Worm (Caenorhabditis elegans) whole organism, late embryonic: ENCODE data around the gene F37C4.4.

Experiments used
- K02D7.2 ChIP-seq: sonication (generic microtip); optimal IDR thresholded peaks from 2 replicates; lab custom pipeline; 2017; ENCODE audit warnings: mild to moderate bottlenecking, missing genetic modification characterization, missing compliant biosample characterization
- Y22D7AL.16 ChIP-seq: sonication (generic microtip); optimal IDR thresholded peaks from 2 replicates; lab custom pipeline; 2016; ENCODE audit warnings: missing genetic modification characterization, missing compliant biosample characterization
- ama-1 ChIP-seq: fragments of 150-350 bp; optimal IDR thresholded peaks from 2 replicates; lab custom pipeline; 2014
- ceh-14 ChIP-seq: sonication (generic microtip); optimal IDR thresholded peaks from 2 replicates; lab custom pipeline; 2016; ENCODE audit warnings: missing genotype, missing genetic modification characterization, missing compliant biosample characterization
- ceh-18 ChIP-seq: sonication (generic microtip); optimal IDR thresholded peaks from 2 replicates; lab custom pipeline; 2016; ENCODE audit warnings: missing genetic modification characterization, missing compliant biosample characterization
- ceh-19 ChIP-seq: fragments of 200-800 bp; sonication (Bioruptor generic); optimal IDR thresholded peaks from 2 replicates; lab custom pipeline; 2018; ENCODE audit warnings: mild to moderate bottlenecking, missing genetic modification characterization, missing compliant biosample characterization
- ceh-2 ChIP-seq: sonication (generic microtip); optimal IDR thresholded peaks from 2 replicates; lab custom pipeline; 2016; ENCODE audit warnings: missing genotype, missing genetic modification characterization, missing compliant biosample characterization
- ceh-24 ChIP-seq: sonication (generic microtip); optimal IDR thresholded peaks from 2 replicates; lab custom pipeline; 2016; ENCODE audit warnings: mild to moderate bottlenecking, missing genetic modification characterization, missing compliant biosample characterization
- ceh-31 ChIP-seq: sonication (generic microtip); optimal IDR thresholded peaks from 2 replicates; lab custom pipeline; 2016; ENCODE audit warnings: missing genetic modification characterization, missing compliant biosample characterization
- ceh-34 ChIP-seq: sonication (generic microtip); optimal IDR thresholded peaks from 2 replicates; lab custom pipeline; 2016; ENCODE audit warnings: mild to moderate bottlenecking, missing genetic modification characterization, missing compliant biosample characterization
- dmd-4 ChIP-seq: sonication (generic microtip); optimal IDR thresholded peaks from 2 replicates; lab custom pipeline; 2016; ENCODE audit warnings: borderline replicate concordance, missing genetic modification characterization, missing compliant biosample characterization
- dve-1 ChIP-seq: sonication (generic microtip); optimal IDR thresholded peaks from 2 replicates; lab custom pipeline; 2017; ENCODE audit warnings: antibody characterized with exemption, mild to moderate bottlenecking, missing genetic modification characterization, missing compliant biosample characterization
- elt-2 ChIP-seq: sonication (generic microtip); optimal IDR thresholded peaks from 2 replicates; lab custom pipeline; 2016; ENCODE audit warnings: missing genetic modification reagents, missing genetic modification characterization, missing compliant biosample characterization
- fkh-10 ChIP-seq: fragments of 150-350 bp; optimal IDR thresholded peaks from 2 replicates; lab custom pipeline; 2014; ENCODE audit warnings: missing biosample characterization, missing genetic modification reagents, missing genetic modification characterization
- gmeb-2 ChIP-seq: sonication (generic microtip); optimal IDR thresholded peaks from 2 replicates; lab custom pipeline; 2016; ENCODE audit warnings: missing genetic modification characterization, inconsistent platforms, missing compliant biosample characterization
- hlh-15 ChIP-seq: sonication (generic microtip); optimal IDR thresholded peaks from 2 replicates; lab custom pipeline; 2016; ENCODE audit warnings: missing genetic modification characterization, missing compliant biosample characterization
- hlh-30 ChIP-seq: sonication (generic microtip); optimal IDR thresholded peaks from 2 replicates; lab custom pipeline; 2017; ENCODE audit warnings: antibody characterized with exemption, missing genetic modification characterization, missing compliant biosample characterization; ENCODE audit not compliant: insufficient read depth
- lim-6 ChIP-seq: sonication (generic microtip); optimal IDR thresholded peaks from 2 replicates; lab custom pipeline; 2016; ENCODE audit warnings: missing genetic modification characterization, missing compliant biosample characterization
- lin-11 ChIP-seq: fragments of 200-800 bp; sonication (Bioruptor generic); optimal IDR thresholded peaks from 2 replicates; lab custom pipeline; 2018; ENCODE audit warnings: mild to moderate bottlenecking, missing genetic modification characterization, missing compliant biosample characterization
- madf-2 ChIP-seq: sonication (generic microtip); optimal IDR thresholded peaks from 2 replicates; lab custom pipeline; 2017; ENCODE audit warnings: missing genetic modification characterization, missing compliant biosample characterization
- nfya-1 ChIP-seq: sonication (generic microtip); optimal IDR thresholded peaks from 2 replicates; lab custom pipeline; 2017; ENCODE audit warnings: missing genetic modification characterization, mild to moderate bottlenecking, missing compliant biosample characterization, antibody characterized with exemption, moderate library complexity
- nhr-11 ChIP-seq: fragments of 150-350 bp; optimal IDR thresholded peaks from 2 replicates; lab custom pipeline; 2014; ENCODE audit warnings: missing biosample characterization, missing genetic modification characterization
- pat-9 ChIP-seq: fragments of 200-800 bp; sonication (Bioruptor generic); optimal IDR thresholded peaks from 2 replicates; lab custom pipeline; 2018; ENCODE audit warnings: mild to moderate bottlenecking, missing genetic modification characterization, moderate library complexity, missing compliant biosample characterization
- pax-1 ChIP-seq: fragments of 150-350 bp; optimal IDR thresholded peaks from 2 replicates; lab custom pipeline; 2014; ENCODE audit warnings: missing biosample characterization, missing genetic modification characterization
- pqm-1 ChIP-seq: sonication (generic microtip); optimal IDR thresholded peaks from 2 replicates; lab custom pipeline; 2016; ENCODE audit warnings: missing genetic modification characterization, missing compliant biosample characterization
- ref-2 ChIP-seq: sonication (generic microtip); optimal IDR thresholded peaks from 2 replicates; lab custom pipeline; 2016; ENCODE audit warnings: missing genetic modification characterization, missing compliant biosample characterization
- sdc-2 ChIP-seq: sonication (generic microtip); optimal IDR thresholded peaks from 2 replicates; lab custom pipeline; 2016; ENCODE audit warnings: missing genotype, missing genetic modification characterization, missing compliant biosample characterization
- sox-2 ChIP-seq: fragments of 200-800 bp; sonication (Bioruptor generic); IDR thresholded peaks from 2 replicates; pipeline ENCODE4 v1.3.6; 2022; ENCODE audit warnings: missing genetic modification reagents, missing genetic modification characterization, missing compliant biosample characterization
- syd-9 ChIP-seq: sonication (generic microtip); optimal IDR thresholded peaks from 2 replicates; lab custom pipeline; 2016; ENCODE audit warnings: mild to moderate bottlenecking, missing genetic modification characterization, moderate library complexity, missing compliant biosample characterization
- unc-3 ChIP-seq, 2 experiments: fragments of 200-800 bp in 1 of 2; sonication (Bioruptor generic) in 1 of 2; sonication (generic microtip) in 1 of 2; conservative IDR thresholded peaks in 1 of 2; optimal IDR thresholded peaks in 1 of 2; 2 replicates each; pipeline versions ENCODE4 v1.3.6 to Lab custom; 2016 to 2022; ENCODE audit warnings: missing compliant biosample characterization in 2 of 2, missing genetic modification characterization in 2 of 2, missing genetic modification reagents in 1 of 2
- unc-42 ChIP-seq: sonication (generic microtip); optimal IDR thresholded peaks from 2 replicates; lab custom pipeline; 2016; ENCODE audit warnings: missing genotype, missing genetic modification characterization, missing compliant biosample characterization
- unc-86 ChIP-seq: sonication (generic microtip); optimal IDR thresholded peaks from 2 replicates; lab custom pipeline; 2016; ENCODE audit warnings: missing genetic modification characterization, missing compliant biosample characterization
- ztf-16 ChIP-seq: sonication (generic microtip); optimal IDR thresholded peaks from 2 replicates; lab custom pipeline; 2017; ENCODE audit warnings: missing genetic modification characterization, missing compliant biosample characterization

F37C4.4 gene

DNA sequence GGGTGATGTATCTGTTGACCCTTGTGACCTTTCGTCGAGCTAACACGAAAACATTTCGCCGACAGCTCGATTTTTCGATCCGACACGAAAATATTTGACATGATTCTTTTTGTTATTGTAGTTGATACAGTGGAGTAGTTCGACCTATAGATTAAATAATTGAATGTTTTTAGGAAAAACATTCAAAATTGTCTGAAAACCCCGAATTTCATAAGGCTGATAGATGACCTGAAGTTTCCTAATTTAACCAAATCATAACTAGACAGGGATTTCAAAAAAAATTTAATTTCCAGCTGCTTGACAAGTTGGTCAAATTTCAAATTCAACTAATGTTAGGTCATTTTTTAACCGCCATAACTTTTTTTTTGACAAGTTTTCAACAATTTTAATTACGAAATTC lies 32.0 kb upstream of the F37C4.4 start, which contains the start of gene cal-3:
Gene cal-3 (minus strand): TSS at position 101 of the 400 bp plus-strand sequence.
- TF ChIP-seq ztf-16 (no peak), unc-86 (tag; lab: Kevin White, UChicago) (no peak), dve-1 (tag; lab: Kevin White, UChicago) (no peak), unc-42 (tag; lab: Kevin White, UChicago) (no peak), dmd-4 (tag; lab: Kevin White, UChicago) (no peak), hlh-15 (tag; lab: Kevin White, UChicago) (no peak), lim-6 (tag; lab: Kevin White, UChicago) (no peak), fkh-10 (no peak), pat-9 (tag; lab: Kevin White, UChicago) (no peak), syd-9 (tag; lab: Kevin White, UChicago) (no peak), ref-2 (no peak)
- TF ChIP-seq, all 69 proteins: peak for 0

- TF ChIP-seq sdc-2 (tag; lab: Kevin White, UChicago) (no peak), ceh-34 (tag; lab: Kevin White, UChicago) (peak; percentile 92)
These were observed 28.4 kb upstream of the F37C4.4 start for ce11 chrIV:3838687-3839086.

DNA sequence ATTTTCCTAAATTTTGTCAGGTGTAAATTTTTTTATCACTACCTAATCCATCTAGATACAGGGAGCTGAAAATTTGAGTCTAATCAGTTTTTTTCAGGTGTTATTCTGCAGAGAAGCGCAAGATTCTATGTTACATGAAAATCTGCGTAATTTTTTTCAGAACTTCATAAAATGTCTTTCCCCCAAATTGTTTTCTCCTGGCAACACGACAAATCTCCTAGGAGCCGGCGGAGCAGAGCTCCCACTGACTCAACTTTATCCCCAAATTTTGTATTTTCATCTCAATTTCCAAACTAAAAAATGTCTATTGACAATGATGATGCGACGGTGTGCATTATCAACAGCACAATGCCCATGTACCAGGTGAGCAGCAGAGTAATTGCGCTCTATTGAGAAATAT lies 27.7 kb upstream of the F37C4.4 start, which contains the start of gene F28F9.2:
Gene F28F9.2 (plus strand): TSS at position 301 of the 400 bp plus-strand sequence.
- TF ChIP-seq ceh-19 (GFP tag; lab: Kevin White, UChicago) (no peak), sox-2 (GFP tag; lab: Robert Waterston, UW) (no peak), ceh-31 (no peak), ceh-34 (tag; lab: Kevin White, UChicago) (no peak), ceh-18 (tag; lab: Kevin White, UChicago) (no peak), lin-11 (tag; lab: Kevin White, UChicago) (no peak), Y22D7AL.16 (no peak), ceh-2 (tag; lab: Kevin White, UChicago) (no peak), K02D7.2 (tag; lab: Kevin White, UChicago) (no peak), nfya-1 (tag; lab: Kevin White, UChicago) (no peak), hlh-30 (no peak), dmd-4 (tag; lab: Kevin White, UChicago) (no peak), elt-2 (no peak), madf-2 (tag; lab: Kevin White, UChicago) (no peak), pax-1 (tag; lab: Kevin White, UChicago) (no peak), gmeb-2 (no peak), ceh-14 (no peak), lim-6 (tag; lab: Kevin White, UChicago) (no peak)

DNA sequence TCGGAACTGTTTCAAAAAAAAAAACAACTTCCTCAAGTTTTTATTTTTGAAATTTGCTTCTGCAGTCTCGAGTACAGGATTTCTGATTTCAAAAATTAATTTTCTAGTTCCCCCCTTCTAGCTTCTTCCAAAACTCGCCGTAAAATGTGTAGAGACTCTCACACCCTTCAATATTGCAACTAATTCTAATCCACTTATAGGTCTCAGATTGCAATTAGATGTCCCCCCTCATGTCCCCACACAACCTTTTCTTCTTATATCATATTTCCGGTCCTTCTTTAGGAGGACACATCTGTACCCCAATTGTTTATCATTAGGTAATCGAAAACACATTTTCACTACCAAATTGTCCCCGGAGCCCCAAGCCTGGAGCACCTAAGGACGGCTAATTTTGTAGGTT lies 26.6 kb upstream of the F37C4.4 start:
- no peak for TF ChIP-seq ceh-34 (tag; lab: Kevin White, UChicago)
- peak; percentile 71 for TF ChIP-seq unc-42 (tag; lab: Kevin White, UChicago)

DNA sequence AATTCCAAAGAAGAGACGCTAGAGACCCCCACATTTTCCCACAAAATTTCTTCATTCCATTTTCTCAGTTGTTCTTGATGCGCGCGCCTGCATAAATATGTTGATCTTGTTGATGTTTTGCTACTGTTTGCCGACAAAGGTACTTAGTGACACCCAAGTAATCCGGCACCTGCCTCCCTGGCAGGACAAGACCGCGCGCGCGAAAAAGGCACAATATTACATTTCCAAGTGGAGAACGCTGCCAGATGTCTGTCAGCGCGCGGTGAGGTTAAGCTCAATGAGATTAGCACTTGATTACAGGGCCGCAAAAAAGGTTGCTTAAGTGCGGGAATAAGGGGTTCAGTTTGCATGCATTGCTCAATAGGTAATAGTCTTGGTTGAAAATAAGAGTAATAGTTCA lies 25.5 kb upstream of the F37C4.4 start:
- peak; percentile 3 for TF ChIP-seq unc-42 (tag; lab: Kevin White, UChicago)
- TF ChIP-seq nhr-11 (tag; lab: Kevin White, UChicago) = no peak

ce11 chrIV:3843019-3843527 lies 24.0 kb upstream of the F37C4.4 start:
- TF ChIP-seq ceh-24 (tag; lab: Kevin White, UChicago) (no peak), ceh-18 (tag; lab: Kevin White, UChicago) (no peak), ref-2 (no peak), unc-3 (GFP tag; conservative IDR thresholded peaks at IDR 0.05; lab: Robert Waterston, UW) (no peak), unc-3 (tag; optimal IDR thresholded peaks at IDR 0.05; lab: Kevin White, UChicago) (no peak), pqm-1 (tag; lab: Kevin White, UChicago) (no peak), pat-9 (tag; lab: Kevin White, UChicago) (no peak), ama-1 (lab: Kevin White, UChicago) (no peak)
